Worm (Caenorhabditis elegans) whole organism, L1 larva: ENCODE measurements around the gene pezo-1.

Experiments
- aly-2 ChIP-seq: fragments of 150-350 bp; optimal IDR thresholded peaks from 2 replicates; lab custom pipeline; 2014; ENCODE audit warnings: missing biosample characterization, missing genetic modification characterization
- lin-39 ChIP-seq: fragments of 150-350 bp; optimal IDR thresholded peaks from 2 replicates; lab custom pipeline; 2014; ENCODE audit warnings: missing biosample characterization, missing genetic modification reagents, missing genetic modification characterization
- lsy-2 ChIP-seq, 2 experiments: fragments of 150-350 bp; optimal IDR thresholded peaks; 2 replicates each; lab custom pipeline; 2014; ENCODE audit warnings: missing biosample characterization in 2 of 2, missing genetic modification characterization in 2 of 2
- nhr-237 ChIP-seq: fragments of 150-350 bp; optimal IDR thresholded peaks from 2 replicates; lab custom pipeline; 2014; ENCODE audit warnings: missing biosample characterization, missing genetic modification characterization
- nhr-47 ChIP-seq: sonication (generic microtip); optimal IDR thresholded peaks from 2 replicates; lab custom pipeline; 2016; ENCODE audit warnings: mild to moderate bottlenecking, missing genetic modification characterization, moderate library complexity, missing compliant biosample characterization
- nhr-76 ChIP-seq: sonication (generic microtip); optimal IDR thresholded peaks from 2 replicates; lab custom pipeline; 2017; ENCODE audit warnings: missing biosample characterization, missing genetic modification characterization
- unc-86 ChIP-seq: sonication (generic microtip); optimal IDR thresholded peaks from 2 replicates; lab custom pipeline; 2016; ENCODE audit warnings: missing genetic modification characterization, missing compliant biosample characterization
- zag-1 ChIP-seq: fragments of 150-350 bp; optimal IDR thresholded peaks from 2 replicates; lab custom pipeline; 2014; ENCODE audit warnings: missing biosample characterization, missing genetic modification characterization

ce11 chrIV:9330755-9331154 lies 35.6 kb downstream of the pezo-1 start, which contains the start of gene nspg-7.1:
- TF ChIP-seq lin-39 (tag; lab: Kevin White, UChicago) (no peak), unc-86 (tag; lab: Kevin White, UChicago) (no peak), zag-1 (tag; lab: Kevin White, UChicago) (no peak), nhr-76 (tag; lab: Kevin White, UChicago) (no peak), nhr-47 (no peak), lsy-2 (tag; optimal IDR thresholded peaks at IDR 0.05; lab: Kevin White, UChicago) (no peak), aly-2 (tag; lab: Kevin White, UChicago) (no peak), nhr-237 (tag; lab: Kevin White, UChicago) (no peak)
